Fruit fly (Drosophila melanogaster) whole organism, wandering third instar larva: ENCODE measurements around the gene RpL34b.

Experiments
- Abd-B ChIP-seq: fragments of >200 bp; optimal IDR thresholded peaks from 2 replicates; lab custom pipeline; 2017; ENCODE audit warnings: missing biosample characterization, missing genetic modification characterization
- CG32264 ChIP-seq: fragments of 200-800 bp; sonication (Bioruptor generic); optimal IDR thresholded peaks from 2 replicates; lab custom pipeline; 2016; ENCODE audit warnings: missing biosample characterization, missing genetic modification characterization
- CG9705 ChIP-seq: fragments of 200-800 bp; sonication (Bioruptor generic); optimal IDR thresholded peaks from 2 replicates; lab custom pipeline; 2018; ENCODE audit warnings: missing biosample characterization, mild to moderate bottlenecking, missing genetic modification characterization
- CrebA ChIP-seq: fragments of 200-800 bp; sonication (Bioruptor generic); optimal IDR thresholded peaks from 2 replicates; lab custom pipeline; 2016; ENCODE audit warnings: missing biosample characterization, mild to moderate bottlenecking, missing genetic modification characterization, borderline replicate concordance
- Dfd ChIP-seq: fragments of >200 bp; optimal IDR thresholded peaks from 2 replicates; lab custom pipeline; 2017; ENCODE audit warnings: missing biosample characterization, missing genetic modification characterization
- Dif ChIP-seq: fragments of 200-275, 200-300 bp; sonication (Bioruptor generic); optimal IDR thresholded peaks from 2 replicates; lab custom pipeline; 2018; ENCODE audit warnings: missing biosample characterization, missing genetic modification characterization; ENCODE audit not compliant: partially characterized antibody
- GATAd ChIP-seq: sonication (Bioruptor generic); optimal IDR thresholded peaks from 2 replicates; lab custom pipeline; 2016; ENCODE audit warnings: missing biosample characterization, missing genetic modification characterization
- HLH106 ChIP-seq: fragments of 200-800 bp; optimal IDR thresholded peaks from 3 replicates; lab custom pipeline; 2019; ENCODE audit warnings: missing biosample characterization, mild to moderate bottlenecking, missing genetic modification characterization, moderate library complexity
- Hnf4 ChIP-seq: fragments of 200-800 bp; sonication (Bioruptor generic); optimal IDR thresholded peaks from 2 replicates; lab custom pipeline; 2016; ENCODE audit warnings: missing biosample characterization, mild to moderate bottlenecking, missing genetic modification characterization
- Hr78 ChIP-seq: fragments of >200 bp; optimal IDR thresholded peaks from 2 replicates; lab custom pipeline; 2017; ENCODE audit warnings: missing biosample characterization, missing genetic modification characterization
- Hr83 ChIP-seq: fragments of 200-300 bp; sonication (Bioruptor generic); optimal IDR thresholded peaks from 2 replicates; lab custom pipeline; 2016; ENCODE audit warnings: missing biosample characterization, mild to moderate bottlenecking, missing genetic modification characterization, moderate library complexity; ENCODE audit not compliant: poor library complexity, severe bottlenecking
- Jra ChIP-seq: sonication (Bioruptor generic); optimal IDR thresholded peaks from 2 replicates; lab custom pipeline; 2016; ENCODE audit warnings: missing biosample characterization, missing genetic modification characterization
- Mio ChIP-seq: sonication (Bioruptor generic); optimal IDR thresholded peaks from 2 replicates; lab custom pipeline; 2016; ENCODE audit warnings: missing biosample characterization, missing genetic modification characterization
- Myc ChIP-seq: fragments of >200 bp; optimal IDR thresholded peaks from 2 replicates; lab custom pipeline; 2017
- N ChIP-seq: fragments of >200 bp; optimal IDR thresholded peaks from 2 replicates; lab custom pipeline; 2018; ENCODE audit warnings: missing biosample characterization, missing external identifiers, missing genetic modification characterization
- OdsH ChIP-seq: fragments of 200-800 bp; sonication (Bioruptor generic); optimal IDR thresholded peaks from 2 replicates; lab custom pipeline; 2016; ENCODE audit warnings: missing biosample characterization, mild to moderate bottlenecking, missing genetic modification characterization
- Rel ChIP-seq, 2 experiments: fragments of 200-800 bp; sonication (Bioruptor generic) in 1 of 2; optimal IDR thresholded peaks; 2 replicates in 1 of 2; 3 replicates in 1 of 2; lab custom pipeline; 2016 to 2019; ENCODE audit warnings: mild to moderate bottlenecking in 2 of 2, missing biosample characterization in 2 of 2, missing genetic modification characterization in 2 of 2, moderate library complexity in 1 of 2
- Sp1 ChIP-seq: fragments of 200-800 bp; sonication (Bioruptor generic); optimal IDR thresholded peaks from 3 replicates; lab custom pipeline; 2019; ENCODE audit warnings: missing biosample characterization, mild to moderate bottlenecking, missing genetic modification characterization, moderate library complexity
- Vsx2 ChIP-seq: fragments of 200-300, 225-300 bp; sonication (Bioruptor generic); optimal IDR thresholded peaks from 2 replicates; lab custom pipeline; 2018; ENCODE audit warnings: missing biosample characterization, missing genetic modification characterization; ENCODE audit not compliant: partially characterized antibody
- br ChIP-seq: fragments of 200-800 bp; sonication (Bioruptor generic); optimal IDR thresholded peaks from 2 replicates; lab custom pipeline; 2016; ENCODE audit warnings: missing biosample characterization, missing genetic modification characterization
- brk ChIP-seq: fragments of 200-800 bp; sonication (Bioruptor generic); optimal IDR thresholded peaks from 2 replicates; lab custom pipeline; 2016; ENCODE audit warnings: missing biosample characterization, mild to moderate bottlenecking, missing genetic modification characterization
- dl ChIP-seq, 2 experiments: fragments of 175-275, 200-275 bp in 1 of 2; fragments of 200-275 bp in 1 of 2; sonication (Bioruptor generic); optimal IDR thresholded peaks; lab custom pipeline; 2018; ENCODE audit warnings: mild to moderate bottlenecking in 2 of 2, missing biosample characterization in 2 of 2, missing genetic modification characterization in 2 of 2, moderate library complexity in 2 of 2; ENCODE audit not compliant: partially characterized antibody in 2 of 2, insufficient read depth in 1 of 2
- dmrt93B ChIP-seq: fragments of 200-800 bp; sonication (Bioruptor generic); optimal IDR thresholded peaks from 2 replicates; lab custom pipeline; 2018; ENCODE audit warnings: missing biosample characterization, mild to moderate bottlenecking, missing genetic modification characterization
- dsf ChIP-seq: sonication (Bioruptor generic); optimal IDR thresholded peaks from 2 replicates; lab custom pipeline; 2016; ENCODE audit warnings: missing biosample characterization, missing genetic modification characterization, borderline replicate concordance
- ey ChIP-seq: fragments of 200-800 bp; sonication (Bioruptor generic); optimal IDR thresholded peaks from 2 replicates; lab custom pipeline; 2016; ENCODE audit warnings: missing biosample characterization, missing genetic modification characterization
- foxo ChIP-seq, 2 experiments: fragments of 200-800 bp; sonication (Bioruptor generic); optimal IDR thresholded peaks; 2 replicates in 1 of 2; 3 replicates in 1 of 2; lab custom pipeline; 2016 to 2017; ENCODE audit warnings: missing biosample characterization in 2 of 2, missing genetic modification characterization in 2 of 2
- fru ChIP-seq: fragments of 200-800 bp; sonication (Bioruptor generic); optimal IDR thresholded peaks from 3 replicates; lab custom pipeline; 2016; ENCODE audit warnings: missing biosample characterization, mild to moderate bottlenecking, missing genetic modification characterization
- h ChIP-seq: fragments of 200-800 bp; sonication (Bioruptor generic); optimal IDR thresholded peaks from 3 replicates; lab custom pipeline; 2016; ENCODE audit warnings: missing biosample characterization, mild to moderate bottlenecking, missing genetic modification characterization
- jim ChIP-seq: fragments of 175-275, 200-325 bp; sonication (Bioruptor generic); optimal IDR thresholded peaks from 2 replicates; lab custom pipeline; 2016; ENCODE audit warnings: missing biosample characterization, mild to moderate bottlenecking, missing genetic modification characterization
- lola ChIP-seq: fragments of >200 bp; optimal IDR thresholded peaks from 2 replicates; lab custom pipeline; 2017; ENCODE audit warnings: missing biosample characterization, missing genetic modification characterization
- pan ChIP-seq: fragments of >200 bp; optimal IDR thresholded peaks from 2 replicates; lab custom pipeline; 2017
- psq ChIP-seq: fragments of 200-800 bp; sonication (Bioruptor generic); optimal IDR thresholded peaks from 3 replicates; lab custom pipeline; 2017; ENCODE audit warnings: missing biosample characterization, mild to moderate bottlenecking, missing genetic modification characterization, moderate library complexity
- rgr ChIP-seq: fragments of 200-800 bp; sonication (Bioruptor generic); optimal IDR thresholded peaks from 3 replicates; lab custom pipeline; 2016; ENCODE audit warnings: missing biosample characterization, mild to moderate bottlenecking, missing genetic modification characterization
- sage ChIP-seq: fragments of 200-800 bp; sonication (Bioruptor generic); optimal IDR thresholded peaks from 2 replicates; lab custom pipeline; 2016; ENCODE audit warnings: missing biosample characterization, mild to moderate bottlenecking, missing genetic modification characterization
- sv ChIP-seq: fragments of 200-800 bp; sonication (Bioruptor generic); optimal IDR thresholded peaks from 3 replicates; lab custom pipeline; 2016; ENCODE audit warnings: missing biosample characterization, missing genetic modification characterization
- tai ChIP-seq: sonication (Bioruptor generic); optimal IDR thresholded peaks from 2 replicates; lab custom pipeline; 2016; ENCODE audit warnings: missing biosample characterization, missing genetic modification characterization
- usp ChIP-seq: fragments of >200 bp; optimal IDR thresholded peaks from 2 replicates; lab custom pipeline; 2017; ENCODE audit warnings: missing biosample characterization, missing genetic modification characterization
- woc ChIP-seq: sonication (Bioruptor generic); optimal IDR thresholded peaks from 2 replicates; lab custom pipeline; 2016; ENCODE audit warnings: missing biosample characterization, mild to moderate bottlenecking, missing genetic modification characterization

Gene RpL34b

dm6 chr3R:9418373-9419299 lies 17.6 kb upstream of the RpL34b start:
- TF ChIP-seq N (peak; percentile 39), pan (no peak), Sp1 (GFP tag; lab: Kevin White, UChicago) (no peak), Mio (GFP tag; lab: Kevin White, UChicago) (no peak), sage (GFP tag; lab: Kevin White, UChicago) (peak; percentile 65), dl (GFP tag; optimal IDR thresholded peaks at IDR 0.05; lab: Kevin White, UChicago; ENCODE audit: insufficient read depth in 1 of 2, partially characterized antibody in 2 of 2) (peak in 1 of 2 experiments; percentile 50), CG9705 (GFP tag; lab: Kevin White, UChicago) (no peak), h (GFP tag; lab: Kevin White, UChicago) (peak; percentile 12), Dif (GFP tag; lab: Kevin White, UChicago) (peak; percentile 77), sv (GFP tag; lab: Kevin White, UChicago) (no peak), CG32264 (no peak), Hr83 (no peak), psq (peak; percentile 58)
- TF ChIP-seq, all 38 proteins: peak for 6

dm6 chr3R:9417577-9418334 lies 16.7 kb upstream of the RpL34b start, which contains the start of gene ps:
Gene ps, plus strand, starts transcription at chr3R:9417940.
- TF ChIP-seq br (GFP tag; lab: Kevin White, UChicago) (no peak), fru (GFP tag; lab: Kevin White, UChicago) (no peak), Vsx2 (GFP tag; lab: Kevin White, UChicago) (no peak), dmrt93B (GFP tag; lab: Kevin White, UChicago) (no peak), pan (no peak), HLH106 (tag; lab: Kevin White, UChicago) (no peak), woc (no peak), CrebA (GFP tag; lab: Kevin White, UChicago) (no peak), lola (no peak), sv (GFP tag; lab: Kevin White, UChicago) (no peak), Hnf4 (no peak), Dfd (GFP tag; lab: Kevin White, UChicago) (no peak), GATAd (GFP tag; lab: Kevin White, UChicago) (no peak), Mio (GFP tag; lab: Kevin White, UChicago) (no peak), sage (GFP tag; lab: Kevin White, UChicago) (peak; percentile 76), Dif (GFP tag; lab: Kevin White, UChicago) (peak; percentile 63), Myc (lab: Kevin White, UChicago) (no peak), tai (no peak), usp (no peak), OdsH (GFP tag; lab: Kevin White, UChicago) (no peak), dsf (no peak), CG32264 (no peak), Hr83 (no peak), brk (GFP tag; lab: Kevin White, UChicago) (no peak), Sp1 (GFP tag; lab: Kevin White, UChicago) (no peak), ey (GFP tag; lab: Kevin White, UChicago) (no peak), Hr78 (GFP tag; lab: Kevin White, UChicago) (no peak), psq (no peak), h (GFP tag; lab: Kevin White, UChicago) (no peak), dl (GFP tag; optimal IDR thresholded peaks at IDR 0.05; lab: Kevin White, UChicago; ENCODE audit: insufficient read depth in 1 of 2, partially characterized antibody in 2 of 2) (peak in 1 of 2 experiments; percentile 73), CG9705 (GFP tag; lab: Kevin White, UChicago) (no peak), Abd-B (GFP tag; lab: Kevin White, UChicago) (no peak), jim (peak; percentile 5), foxo (GFP tag; optimal IDR thresholded peaks at IDR 0.05; lab: Kevin White, UChicago) (peak in 1 of 2 experiments; percentile 1), rgr (no peak), Rel (GFP tag; optimal IDR thresholded peaks at IDR 0.05; lab: Kevin White, UChicago) (peak; percentile 56), Rel (tag; optimal IDR thresholded peaks at IDR 0.05; lab: Kevin White, UChicago) (peak; percentile 0), N (no peak), Jra (GFP tag; lab: Kevin White, UChicago) (no peak)
